Worm (Caenorhabditis elegans): Measurements from ENCODE around the gene ZC518.8.

ce11 chrIV:12334142-12334541 lies 27.6 kb downstream of the ZC518.8 start:
- no peak for TF ChIP-seq Y5F2A.4 (GFP tag; optimal IDR thresholded peaks at IDR 0.05)
- TF ChIP-seq nhr-77 (tag; optimal IDR thresholded peaks at IDR 0.05), result no peak
- no peak for TF ChIP-seq aly-2 (tag; optimal IDR thresholded peaks at IDR 0.05)
- TF ChIP-seq snpc-4 (tag; optimal IDR thresholded peaks at IDR 0.05), result no peak
- no peak for TF ChIP-seq madf-9 (GFP tag; conservative IDR thresholded peaks at IDR 0.05)
- TF ChIP-seq php-3 (GFP tag; IDR thresholded peaks at IDR 0.05), result no peak
- no peak for TF ChIP-seq ceh-28 (tag; optimal IDR thresholded peaks at IDR 0.05)
- TF ChIP-seq lin-15B (tag; optimal IDR thresholded peaks at IDR 0.05), result no peak
- no peak for TF ChIP-seq ama-1 (optimal IDR thresholded peaks at IDR 0.05)
- no peak for TF ChIP-seq pqm-1 (tag; optimal IDR thresholded peaks at IDR 0.05)
- TF ChIP-seq unc-62 (GFP tag; optimal IDR thresholded peaks at IDR 0.05 in 1 of 2), result no peak
- no peak for TF ChIP-seq unc-62 (tag; optimal IDR thresholded peaks at IDR 0.05)
- no peak for TF ChIP-seq daf-8 (GFP tag; IDR thresholded peaks at IDR 0.05)
